Fruit fly (Drosophila melanogaster) Kc167 (cell line): ENCODE data around the gene CG2608.

Experiments used
- Myc ChIP-seq: fragments of >200 bp; optimal IDR thresholded peaks from 2 replicates; lab custom pipeline; 2017; ENCODE audit warnings: missing external identifiers
- Sin3A ChIP-seq: fragments of >200 bp; optimal IDR thresholded peaks from 2 replicates; lab custom pipeline; 2018; ENCODE audit warnings: missing external identifiers
- h ChIP-seq: fragments of >200 bp; optimal IDR thresholded peaks from 3 replicates; lab custom pipeline; 2018; ENCODE audit warnings: missing external identifiers
- insv ChIP-seq: fragments of >200 bp; optimal IDR thresholded peaks from 3 replicates; lab custom pipeline; 2018; ENCODE audit warnings: missing external identifiers
- psq ChIP-seq: fragments of >200 bp; optimal IDR thresholded peaks from 2 replicates; lab custom pipeline; 2017; ENCODE audit warnings: missing external identifiers
- ttk ChIP-seq: sonication (Bioruptor generic); optimal IDR thresholded peaks from 2 replicates; lab custom pipeline; 2017; ENCODE audit warnings: missing external identifiers

DNA sequence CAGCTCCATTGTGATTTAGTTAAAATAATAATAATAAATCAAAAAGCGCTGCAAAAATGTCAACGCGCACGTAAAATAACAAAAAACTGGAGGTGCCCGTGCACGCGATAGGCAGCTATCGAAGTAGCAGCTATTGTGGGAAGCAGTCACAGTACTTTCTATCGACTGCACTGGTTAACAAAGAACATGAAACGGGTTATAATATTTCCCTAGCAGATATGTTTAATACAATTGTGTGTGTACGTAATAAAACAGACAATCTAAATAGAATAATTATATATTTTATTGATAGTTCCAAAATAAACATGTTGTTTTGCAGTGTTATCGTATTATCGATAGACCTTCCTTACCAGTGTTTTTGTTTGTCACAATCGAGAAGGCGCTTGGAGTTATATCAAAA, 30.3 kb downstream of the CG2608 start, which contains the start of the genes CG31678 and IKKepsilon:
- TF ChIP-seq psq (lab: Kevin White, UChicago) (no peak), h (no peak), Myc (lab: Kevin White, UChicago) (no peak), Sin3A (no peak), ttk (lab: Kevin White, UChicago) (no peak), insv (lab: Kevin White, UChicago) (no peak)
